Worm (Caenorhabditis elegans) whole organism, L3 larva: ENCODE data around the gene basl-1.
A peak's percentile ranks its signal among the peaks of the same experiment; 100 is the strongest.

Source experiments
- R02D3.7 ChIP-seq: fragments of 150-350 bp; optimal IDR thresholded peaks from 2 replicates; lab custom pipeline; 2014; ENCODE audit warnings: missing biosample characterization, missing genetic modification characterization
- aly-2 ChIP-seq: fragments of 150-350 bp; optimal IDR thresholded peaks from 2 replicates; lab custom pipeline; 2014; ENCODE audit warnings: missing biosample characterization, missing genetic modification characterization
- ceh-16 ChIP-seq: sonication (generic microtip); optimal IDR thresholded peaks from 2 replicates; lab custom pipeline; 2017; ENCODE audit warnings: missing biosample characterization, missing genetic modification characterization
- ceh-28 ChIP-seq: fragments of 150-350 bp; optimal IDR thresholded peaks from 2 replicates; lab custom pipeline; 2014; ENCODE audit warnings: missing biosample characterization, missing genetic modification reagents, missing genetic modification characterization
- ceh-82 ChIP-seq: fragments of 150-350 bp; optimal IDR thresholded peaks from 2 replicates; lab custom pipeline; 2014; ENCODE audit warnings: missing biosample characterization, missing genetic modification characterization
- ceh-9 ChIP-seq: sonication (generic microtip); optimal IDR thresholded peaks from 2 replicates; lab custom pipeline; 2018; ENCODE audit warnings: missing biosample characterization, missing genetic modification characterization
- egl-27 ChIP-seq: sonication (generic microtip); optimal IDR thresholded peaks from 4 replicates; lab custom pipeline; 2017; ENCODE audit warnings: missing biosample characterization, missing genetic modification reagents, missing genetic modification characterization
- elt-2 ChIP-seq: sonication (generic microtip); optimal IDR thresholded peaks from 2 replicates; lab custom pipeline; 2016; ENCODE audit warnings: missing genetic modification reagents, mild to moderate bottlenecking, missing genetic modification characterization, missing compliant biosample characterization
- eor-1 ChIP-seq, 2 experiments: fragments of 150-350 bp; optimal IDR thresholded peaks; 2 replicates each; lab custom pipeline; 2014 to 2018; ENCODE audit warnings: missing biosample characterization in 2 of 2, missing genetic modification characterization in 2 of 2
- fkh-10 ChIP-seq: sonication (generic microtip); optimal IDR thresholded peaks from 2 replicates; lab custom pipeline; 2017; ENCODE audit warnings: missing biosample characterization, missing genetic modification reagents, missing genetic modification characterization
- hmg-11 ChIP-seq: sonication (generic microtip); optimal IDR thresholded peaks from 2 replicates; lab custom pipeline; 2016; ENCODE audit warnings: missing genetic modification characterization, missing compliant biosample characterization
- jun-1 ChIP-seq: fragments of 150-350 bp; optimal IDR thresholded peaks from 2 replicates; lab custom pipeline; 2014; ENCODE audit warnings: missing biosample characterization, missing genetic modification reagents, missing genetic modification characterization
- lin-15B ChIP-seq: fragments of 150-350 bp; optimal IDR thresholded peaks from 2 replicates; lab custom pipeline; 2014; ENCODE audit warnings: missing biosample characterization, missing genetic modification characterization
- lin-39 ChIP-seq: fragments of 150-350 bp; optimal IDR thresholded peaks from 2 replicates; lab custom pipeline; 2018; ENCODE audit warnings: missing biosample characterization, missing genetic modification reagents, missing genetic modification characterization
- lsy-12 ChIP-seq: sonication (generic microtip); optimal IDR thresholded peaks from 2 replicates; lab custom pipeline; 2016; ENCODE audit warnings: mild to moderate bottlenecking, missing genetic modification characterization, missing compliant biosample characterization
- mdl-1 ChIP-seq: fragments of 150-350 bp; optimal IDR thresholded peaks from 2 replicates; lab custom pipeline; 2014; ENCODE audit warnings: missing biosample characterization, missing genetic modification characterization
- mml-1 ChIP-seq: fragments of 150-350 bp; sonication (generic microtip); optimal IDR thresholded peaks from 3 replicates; lab custom pipeline; 2014; ENCODE audit warnings: missing biosample characterization, missing genetic modification characterization
- nfya-1 ChIP-seq: sonication (generic microtip); optimal IDR thresholded peaks from 2 replicates; lab custom pipeline; 2017; ENCODE audit warnings: missing genetic modification characterization, mild to moderate bottlenecking, missing compliant biosample characterization, antibody characterized with exemption, moderate library complexity; ENCODE audit not compliant: insufficient read depth
- nhr-11 ChIP-seq: fragments of 150-350 bp; optimal IDR thresholded peaks from 2 replicates; lab custom pipeline; 2014; ENCODE audit warnings: missing biosample characterization, missing genetic modification characterization
- nhr-237 ChIP-seq: fragments of 150-350 bp; optimal IDR thresholded peaks from 2 replicates; lab custom pipeline; 2014; ENCODE audit warnings: missing biosample characterization, missing genetic modification characterization
- nhr-25 ChIP-seq: sonication (generic microtip); optimal IDR thresholded peaks from 2 replicates; lab custom pipeline; 2017; ENCODE audit warnings: missing biosample characterization, missing genetic modification characterization
- nhr-28 ChIP-seq: fragments of 150-350 bp; optimal IDR thresholded peaks from 2 replicates; lab custom pipeline; 2014; ENCODE audit warnings: missing biosample characterization, missing genetic modification characterization
- nhr-43 ChIP-seq: sonication (generic microtip); optimal IDR thresholded peaks from 2 replicates; lab custom pipeline; 2016; ENCODE audit warnings: mild to moderate bottlenecking, missing genetic modification characterization, missing compliant biosample characterization; ENCODE audit not compliant: poor library complexity, severe bottlenecking
- nhr-76 ChIP-seq: fragments of 150-350 bp; sonication (generic microtip); optimal IDR thresholded peaks from 5 replicates; lab custom pipeline; 2014; ENCODE audit warnings: missing biosample characterization, missing genetic modification characterization
- pha-4 ChIP-seq: fragments of 150-350 bp; optimal IDR thresholded peaks from 2 replicates; lab custom pipeline; 2014; ENCODE audit warnings: missing biosample characterization, missing genetic modification reagents, missing genetic modification characterization
- pqm-1 ChIP-seq: fragments of 150-350 bp; optimal IDR thresholded peaks from 2 replicates; lab custom pipeline; 2017; ENCODE audit warnings: missing biosample characterization, missing genetic modification characterization, inconsistent platforms
- sea-2 ChIP-seq: fragments of 150-350 bp; sonication (generic microtip); optimal IDR thresholded peaks from 4 replicates; lab custom pipeline; 2014; ENCODE audit warnings: missing biosample characterization, missing genetic modification reagents, missing genetic modification characterization
- skn-1 ChIP-seq: fragments of 150-350 bp; optimal IDR thresholded peaks from 2 replicates; lab custom pipeline; 2014; ENCODE audit warnings: missing biosample characterization, missing genetic modification characterization
- snpc-4 ChIP-seq: fragments of 150-350 bp; optimal IDR thresholded peaks from 2 replicates; lab custom pipeline; 2014; ENCODE audit warnings: missing biosample characterization, missing genetic modification characterization
- ztf-4 ChIP-seq: fragments of 150-350 bp; optimal IDR thresholded peaks from 2 replicates; lab custom pipeline; 2014; ENCODE audit warnings: missing biosample characterization, missing genetic modification characterization

The basl-1 gene

DNA sequence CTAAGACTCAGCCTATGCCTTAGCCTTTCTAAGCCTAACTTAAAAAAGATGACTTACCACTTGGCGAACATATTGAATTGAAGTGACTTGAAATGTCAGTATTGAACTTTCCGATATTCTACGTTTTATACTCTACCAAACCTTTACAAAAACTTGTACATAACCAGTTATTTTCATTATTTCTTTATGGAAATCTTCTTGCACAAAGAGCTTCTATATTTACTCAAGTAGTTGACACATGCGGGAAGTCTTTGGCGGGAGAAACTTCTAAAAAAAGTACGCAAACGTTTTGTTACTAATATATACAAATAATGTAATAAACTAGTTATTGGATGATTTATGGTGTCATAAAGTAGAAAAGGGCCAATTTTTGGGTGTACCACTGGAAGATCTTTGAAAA is 46.1 kb upstream of the basl-1 start, which contains the start of gene nspb-12:
TSS of gene nspb-12 (minus strand) at position 101 of the 400 bp plus-strand sequence.
- TF ChIP-seq pqm-1 (tag; lab: Kevin White, UChicago) (no peak), jun-1 (tag; lab: Kevin White, UChicago) (no peak), fkh-10 (GFP tag; lab: Kevin White, UChicago) (no peak), sea-2 (no peak), egl-27 (no peak)

DNA sequence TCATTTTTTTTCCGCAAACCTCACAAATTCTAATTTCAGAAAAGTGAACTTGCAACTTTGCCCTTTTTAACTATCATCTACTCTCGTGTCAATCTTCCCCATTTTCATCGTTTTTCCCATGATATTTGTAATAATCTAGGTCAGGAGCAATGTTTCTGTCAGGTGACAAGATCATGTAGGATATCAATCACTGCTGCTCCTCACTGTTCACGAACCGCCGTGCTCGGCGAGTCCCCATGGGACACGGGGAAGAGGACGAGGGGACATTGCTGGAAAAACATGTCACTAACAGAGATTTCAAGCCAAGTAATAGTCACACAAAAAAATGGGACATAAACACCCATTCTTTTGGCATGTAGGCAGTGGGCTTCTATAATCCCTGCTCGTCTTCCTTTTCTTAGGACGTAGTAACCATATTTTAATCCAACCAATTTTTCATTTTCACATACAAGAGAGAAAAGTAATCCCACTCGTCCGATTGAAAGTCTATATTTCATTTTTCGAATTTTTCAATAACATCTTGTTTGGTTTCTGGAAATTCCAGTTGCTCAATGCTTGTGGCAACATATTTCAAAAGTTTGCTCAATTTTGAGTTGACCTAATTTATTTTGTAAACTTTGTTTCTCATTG is 43.8 kb upstream of the basl-1 start:
- no peak for TF ChIP-seq snpc-4 (tag; lab: Kevin White, UChicago)
- no peak for TF ChIP-seq nhr-76 (tag; lab: Kevin White, UChicago)
- TF ChIP-seq lin-39 (tag; lab: Kevin White, UChicago), result peak; percentile 36
- no peak for TF ChIP-seq ztf-4 (tag; lab: Kevin White, UChicago)
- TF ChIP-seq nfya-1 (tag; lab: Kevin White, UChicago), result peak; percentile 10
- no peak for TF ChIP-seq hmg-11 (tag; lab: Kevin White, UChicago)

DNA sequence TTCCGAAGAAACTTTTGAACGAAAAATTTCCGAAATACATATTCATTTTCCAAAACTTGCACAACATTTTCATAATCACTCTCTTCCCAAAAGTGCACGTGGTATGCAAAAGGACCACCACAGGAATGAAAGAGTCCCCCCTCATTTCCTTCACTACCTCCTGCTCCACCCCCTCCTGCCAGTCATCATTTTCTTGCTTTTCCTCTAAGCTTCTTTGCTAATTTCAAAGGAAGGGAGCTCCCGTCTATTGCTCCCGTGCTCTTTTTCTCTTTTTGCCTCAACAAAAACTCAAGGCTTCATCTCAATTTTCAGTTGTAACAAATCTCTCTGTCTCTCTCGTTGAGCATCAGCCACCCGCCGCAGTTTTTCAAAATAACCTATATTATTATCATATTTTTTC is 41.9 kb upstream of the basl-1 start:
- TF ChIP-seq nhr-237 (tag; lab: Kevin White, UChicago), result no peak
- peak; percentile 16 for TF ChIP-seq nfya-1 (tag; lab: Kevin White, UChicago)

DNA sequence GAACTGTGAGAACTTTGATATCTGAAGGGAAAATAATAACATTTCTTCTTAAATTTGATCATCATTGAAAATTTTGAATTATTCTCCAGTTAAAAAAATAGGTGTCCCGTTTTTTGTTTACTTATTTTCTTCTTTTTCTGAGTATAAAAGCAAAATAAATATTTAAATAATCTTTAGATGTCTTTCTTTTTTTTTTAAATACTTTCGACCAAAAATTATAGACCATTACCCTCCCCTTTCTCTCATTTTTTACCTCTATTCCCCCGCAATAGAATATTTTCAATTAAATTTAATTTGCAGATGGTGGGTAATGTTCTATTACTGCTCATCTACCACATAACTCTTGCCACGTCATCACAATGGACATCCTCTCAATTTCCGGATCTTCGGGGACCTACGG is 41.1 kb upstream of the basl-1 start, which contains the start of gene molo-1:
TSS of gene molo-1 (plus strand) at position 301 of the 400 bp plus-strand sequence.
- TF ChIP-seq mml-1 (tag; lab: Kevin White, UChicago) (no peak), lin-15B (tag; lab: Kevin White, UChicago) (no peak), nfya-1 (tag; lab: Kevin White, UChicago) (no peak), elt-2 (no peak), pha-4 (tag; lab: Kevin White, UChicago) (no peak), nhr-25 (tag; lab: Kevin White, UChicago) (no peak), mdl-1 (tag; lab: Kevin White, UChicago) (no peak), sea-2 (no peak), aly-2 (no peak), jun-1 (tag; lab: Kevin White, UChicago) (no peak), lin-39 (tag; lab: Kevin White, UChicago) (no peak), ceh-9 (tag; lab: Kevin White, UChicago) (no peak), egl-27 (no peak), nhr-11 (no peak), nhr-43 (tag; lab: Kevin White, UChicago) (no peak)

DNA sequence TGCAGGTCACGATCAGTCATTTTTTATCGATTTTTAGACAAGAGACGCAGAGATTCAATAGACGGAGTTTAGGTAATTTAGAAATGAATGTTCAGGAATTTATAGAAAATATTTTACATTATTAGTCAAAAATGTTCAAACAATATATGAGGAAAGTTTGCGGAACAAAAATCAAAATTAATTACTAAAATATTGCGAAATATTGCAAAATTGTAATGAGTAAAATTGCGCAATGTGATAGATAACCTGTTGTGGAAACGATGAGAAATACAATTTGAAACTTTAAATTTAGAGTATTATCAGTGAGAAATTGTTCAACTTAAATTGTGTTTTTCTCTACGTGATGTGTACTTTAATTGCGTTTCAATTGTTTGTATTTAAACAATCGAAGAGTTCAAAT is 33.7 kb upstream of the basl-1 start, which contains the start of gene F56D2.5:
TSS of gene F56D2.5 (minus strand) at position 371 of the 400 bp plus-strand sequence.
- peak; percentile 69 for TF ChIP-seq ceh-28
- TF ChIP-seq egl-27, result no peak
- TF ChIP-seq eor-1 (tag; optimal IDR thresholded peaks at IDR 0.05; lab: Kevin White, UChicago), result no peak
- TF ChIP-seq ceh-9 (tag; lab: Kevin White, UChicago), result no peak

DNA sequence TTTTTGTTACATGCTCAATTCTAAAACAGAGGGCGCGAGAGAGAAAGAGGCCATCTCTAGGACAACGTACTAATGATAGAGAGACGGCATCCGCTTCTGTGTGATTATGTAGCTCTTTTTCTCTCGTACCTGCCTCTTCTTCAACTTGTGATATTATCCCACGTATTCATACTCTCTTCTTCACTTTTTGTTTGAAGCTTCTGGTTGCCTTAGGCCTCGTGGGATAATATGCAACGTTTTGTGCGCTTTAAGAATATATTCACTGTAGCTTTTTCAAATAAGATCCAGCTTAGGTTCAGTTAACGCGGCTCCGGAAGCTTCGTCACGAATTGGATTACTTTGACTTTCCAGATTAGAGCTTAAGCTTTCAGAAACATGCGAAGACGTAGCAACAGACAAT is 32.0 kb upstream of the basl-1 start, which contains the start of the genes F56D2.8 and uev-2:
TSS of gene F56D2.8 (minus strand) at position 101 of the 400 bp plus-strand sequence.
TSS of gene uev-2 (plus strand) at position 360 of the 400 bp plus-strand sequence.
- TF ChIP-seq lsy-12 (tag; lab: Kevin White, UChicago), result no peak
- no peak for TF ChIP-seq skn-1
- no peak for TF ChIP-seq R02D3.7 (tag; lab: Kevin White, UChicago)

DNA sequence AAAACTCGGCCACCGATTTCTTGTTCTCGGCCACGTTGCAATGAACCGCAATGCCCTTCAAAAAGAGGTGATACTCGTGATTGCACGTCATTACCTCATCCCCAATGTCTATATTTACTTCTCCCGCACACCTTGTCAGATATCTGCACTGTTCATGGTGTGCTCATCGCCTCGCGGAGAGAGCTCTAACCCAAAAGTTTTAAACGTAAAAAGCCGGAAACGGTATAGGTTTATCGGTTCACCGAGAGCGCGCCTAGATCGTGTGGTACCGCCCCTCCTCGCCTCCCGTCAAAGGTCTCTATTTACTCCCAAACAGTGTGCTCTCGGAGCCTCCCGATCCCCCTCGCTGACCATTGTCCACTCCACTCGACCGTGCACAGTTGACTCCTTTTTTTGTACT is 30.1 kb upstream of the basl-1 start, which contains the start of gene F56D2.3:
TSS of gene F56D2.3 (plus strand) at position 301 of the 400 bp plus-strand sequence.
- TF ChIP-seq pha-4 (tag; lab: Kevin White, UChicago) (peak; percentile 2), ceh-82 (tag; lab: Kevin White, UChicago) (no peak), R02D3.7 (tag; lab: Kevin White, UChicago) (no peak), nhr-28 (no peak), ceh-16 (tag; lab: Kevin White, UChicago) (no peak), ceh-28 (no peak)
- TF ChIP-seq, all 47 proteins: peak for 1
